Fruit fly (Drosophila melanogaster): ENCODE measurements around the gene Fum2.

dm6 chrX:6709252-6710037 is 27.9 kb downstream of the Fum2 start:
- TF ChIP-seq Dll (optimal IDR thresholded peaks at IDR 0.05): no peak
- no peak for TF ChIP-seq CG8478 (optimal IDR thresholded peaks at IDR 0.05)
- TF ChIP-seq usp (GFP tag; optimal IDR thresholded peaks at IDR 0.05): no peak
- TF ChIP-seq EcR (GFP tag; optimal IDR thresholded peaks at IDR 0.05): no peak

Data from whole organism.